Fruit fly (Drosophila melanogaster): ENCODE data around the gene Ndc1.

Ndc1 gene

DNA sequence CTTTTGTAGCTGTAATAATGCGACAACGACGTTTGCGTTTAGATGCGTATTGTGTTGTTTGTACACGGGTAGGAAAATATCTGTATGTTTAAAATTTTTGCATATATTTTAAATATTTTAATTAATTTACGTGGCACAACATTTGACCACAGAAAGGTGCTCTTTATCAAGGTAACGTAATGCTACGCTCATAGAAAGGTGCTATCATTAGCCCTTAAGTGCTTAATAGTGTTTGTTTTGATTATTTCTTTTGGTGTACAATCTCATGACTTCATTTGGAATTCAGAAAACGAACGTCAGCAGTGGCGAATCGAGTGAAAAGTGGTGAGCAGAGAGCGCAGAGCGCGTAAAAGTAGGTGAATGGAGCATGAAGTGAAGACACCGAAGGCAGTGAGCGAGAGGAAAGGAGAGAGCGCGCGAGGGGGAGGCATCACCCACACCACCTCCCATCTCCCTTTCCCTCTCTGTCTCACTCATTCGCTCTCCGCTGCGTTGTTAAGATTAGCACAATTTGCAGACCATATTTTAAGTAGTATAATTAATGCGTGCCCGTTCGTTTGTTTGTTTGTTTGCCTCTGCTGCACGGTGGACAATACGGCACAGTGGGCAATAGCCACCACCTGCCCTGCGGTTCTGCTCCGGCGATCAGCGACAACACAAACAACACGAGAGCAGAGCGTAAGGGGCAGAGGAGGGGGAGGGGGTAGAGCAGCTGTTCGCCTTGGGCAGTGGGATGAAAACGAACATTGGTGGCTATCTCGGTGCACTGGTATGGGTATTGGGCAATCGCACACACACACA, 2.3 kb upstream of the Ndc1 start (continued):
- TF ChIP-seq CG33557 (GFP tag; optimal IDR thresholded peaks at IDR 0.05) (no peak), hbn (GFP tag; IDR thresholded peaks at IDR 0.05; ENCODE audit: partially characterized antibody) (peak; percentile 21; the same call in 1 of the 2 replicates), CG11093 (GFP tag; IDR thresholded peaks at IDR 0.05) (peak; percentile 15; the same call in 1 of the 3 replicates), HLH54F (GFP tag; optimal IDR thresholded peaks at IDR 0.05) (peak; percentile 4), Hr3 (GFP tag; optimal IDR thresholded peaks at IDR 0.05) (no peak), GATAe (GFP tag; conservative IDR thresholded peaks at IDR 0.05) (no peak), lilli (GFP tag; optimal IDR thresholded peaks at IDR 0.05) (no peak), MESR4 (GFP tag; optimal IDR thresholded peaks at IDR 0.05) (no peak), zf30C (GFP tag; optimal IDR thresholded peaks at IDR 0.05) (peak; percentile 34), CG14710 (tag; optimal IDR thresholded peaks at IDR 0.05) (no peak), sob (GFP tag; IDR thresholded peaks at IDR 0.05) (peak; percentile 30; the same call in 1 of the 2 replicates), Hr39 (optimal IDR thresholded peaks at IDR 0.05) (no peak), ash1 (GFP tag; optimal IDR thresholded peaks at IDR 0.05) (peak; percentile 55), Dek (tag; optimal IDR thresholded peaks at IDR 0.05) (peak; percentile 14), CG8359 (GFP tag; optimal IDR thresholded peaks at IDR 0.05; ENCODE audit: borderline replicate concordance) (no peak), CG30020 (tag; optimal IDR thresholded peaks at IDR 0.05) (no peak), CG11695 (GFP tag; IDR thresholded peaks at IDR 0.05) (peak; percentile 54; the same call in 2 of the 3 replicates), Sry-δ (GFP tag; optimal IDR thresholded peaks at IDR 0.05) (no peak), H15 (GFP tag; IDR thresholded peaks at IDR 0.05) (0 out of 3 replicates have a peak, but pooled peaks have one; percentile 33), amos (GFP tag; IDR thresholded peaks at IDR 0.05; ENCODE audit: partially characterized antibody) (no peak), Med (GFP tag) (peak; percentile 80), D (optimal IDR thresholded peaks at IDR 0.05) (no peak), D (GFP tag; optimal IDR thresholded peaks at IDR 0.05) (peak; percentile 20), fru (optimal IDR thresholded peaks at IDR 0.05) (no peak), CG3995 (GFP tag; optimal IDR thresholded peaks at IDR 0.05) (no peak), CG14667 (GFP tag; IDR thresholded peaks at IDR 0.05) (no peak), hb (GFP tag; IDR thresholded peaks at IDR 0.05; ENCODE audit: partially characterized antibody) (no peak), CG4282 (GFP tag; optimal IDR thresholded peaks at IDR 0.05) (no peak), CG6765 (GFP tag; optimal IDR thresholded peaks at IDR 0.05) (no peak), tgo (GFP tag; IDR thresholded peaks at IDR 0.05) (peak; percentile 28; the same call in 1 of the 3 replicates), Dip3 (GFP tag; optimal IDR thresholded peaks at IDR 0.05) (peak; percentile 3), CG8765 (GFP tag; IDR thresholded peaks at IDR 0.05) (no peak), pb (GFP tag; optimal IDR thresholded peaks at IDR 0.05) (peak; percentile 23), vvl (GFP tag; IDR thresholded peaks at IDR 0.05) (peak; percentile 71), Rfx (GFP tag; IDR thresholded peaks at IDR 0.05) (peak; percentile 59), grau (tag; optimal IDR thresholded peaks at IDR 0.05) (peak; percentile 49), pzg (GFP tag; optimal IDR thresholded peaks at IDR 0.05) (peak; percentile 12), Oli (tag; optimal IDR thresholded peaks at IDR 0.05) (peak; percentile 55), ssp (GFP tag; IDR thresholded peaks at IDR 0.05) (no peak), Stat92E (GFP tag; optimal IDR thresholded peaks at IDR 0.05) (no peak), bigmax (GFP tag; optimal IDR thresholded peaks at IDR 0.05) (peak; percentile 23), nau (GFP tag; optimal IDR thresholded peaks at IDR 0.05) (peak; percentile 90), CG17186 (GFP tag; optimal IDR thresholded peaks at IDR 0.05) (no peak), onecut (GFP tag; IDR thresholded peaks at IDR 0.05) (peak; percentile 12; the same call in 1 of the 2 replicates), gt (GFP tag; IDR thresholded peaks at IDR 0.05) (no peak), oc (tag; optimal IDR thresholded peaks at IDR 0.05) (no peak), Hsf (GFP tag; optimal IDR thresholded peaks at IDR 0.05) (no peak), sd (tag; optimal IDR thresholded peaks at IDR 0.05) (no peak), nom (GFP tag; optimal IDR thresholded peaks at IDR 0.05) (no peak), fu2 (GFP tag; optimal IDR thresholded peaks at IDR 0.05) (no peak)
